Fruit fly (Drosophila melanogaster): ENCODE data around the gene CG8837.

The CG8837 gene

DNA sequence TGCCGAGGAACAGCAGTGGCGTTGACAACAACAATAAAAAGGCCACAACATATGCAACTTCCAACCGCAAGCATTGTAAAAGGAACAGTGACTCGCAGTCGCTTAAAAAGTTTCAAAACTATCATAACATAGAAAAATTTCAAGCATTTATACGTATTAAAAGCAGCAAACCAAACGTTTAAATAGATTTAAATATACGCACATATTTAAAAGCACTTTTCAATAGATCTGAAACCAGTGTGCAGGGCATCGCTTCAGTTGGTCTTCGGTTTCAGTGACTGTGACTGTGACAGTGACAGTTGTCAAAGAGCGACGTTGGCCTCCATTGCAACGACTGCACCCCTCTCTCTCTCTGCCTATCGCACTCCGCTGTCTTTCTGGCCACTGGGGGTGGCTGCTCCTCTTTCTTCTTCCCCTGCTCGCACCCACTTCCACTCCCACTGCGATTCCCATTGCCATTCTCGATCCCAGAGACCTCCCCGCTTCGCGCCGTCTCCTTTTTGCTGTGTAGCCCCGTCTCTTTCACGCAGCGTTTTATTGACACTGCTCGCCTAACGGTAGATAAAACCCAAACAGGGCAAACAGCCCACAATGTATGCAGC is 28.2 kb downstream of the CG8837 start (continued):
- peak; percentile 93 for TF ChIP-seq CG15336 (GFP tag; IDR thresholded peaks at IDR 0.05)
- TF ChIP-seq CG31627 (GFP tag; optimal IDR thresholded peaks at IDR 0.05): peak; percentile 89
- peak; percentile 93 for TF ChIP-seq Lpt (GFP tag; optimal IDR thresholded peaks at IDR 0.05)
- TF ChIP-seq fkh (GFP tag; optimal IDR thresholded peaks at IDR 0.05): peak; percentile 37
- TF ChIP-seq CG6163 (GFP tag; IDR thresholded peaks at IDR 0.05): peak; percentile 98
- peak; percentile 98 for TF ChIP-seq Eip78C (GFP tag)
- TF ChIP-seq vri (GFP tag; optimal IDR thresholded peaks at IDR 0.05): peak; percentile 89
- peak; percentile 93 for TF ChIP-seq CG11762 (GFP tag; optimal IDR thresholded peaks at IDR 0.05; ENCODE audit: insufficient read depth)
- TF ChIP-seq topi (GFP tag; optimal IDR thresholded peaks at IDR 0.05): peak; percentile 90
- peak; percentile 94 for TF ChIP-seq Hr4 (GFP tag; optimal IDR thresholded peaks at IDR 0.05)
- TF ChIP-seq Sox102F (GFP tag; optimal IDR thresholded peaks at IDR 0.05): peak; percentile 95
- TF ChIP-seq dac (GFP tag; optimal IDR thresholded peaks at IDR 0.05): peak; percentile 90
- peak; percentile 93 for TF ChIP-seq Ets96B (tag; optimal IDR thresholded peaks at IDR 0.05)
- TF ChIP-seq Smox (GFP tag; optimal IDR thresholded peaks at IDR 0.05): peak; percentile 84
- TF ChIP-seq CG1621 (tag; optimal IDR thresholded peaks at IDR 0.05): peak; percentile 93
- peak; percentile 89 for TF ChIP-seq CG7368 (GFP tag; optimal IDR thresholded peaks at IDR 0.05)
- peak; percentile 87 for TF ChIP-seq Sox15 (GFP tag; optimal IDR thresholded peaks at IDR 0.05)
- peak; percentile 86 to 91 for TF ChIP-seq salr (GFP tag; optimal IDR thresholded peaks at IDR 0.05)
- peak; percentile 95 for TF ChIP-seq achi (GFP tag; optimal IDR thresholded peaks at IDR 0.05)
- TF ChIP-seq CG9139 (GFP tag; optimal IDR thresholded peaks at IDR 0.05): peak; percentile 86
- peak; percentile 77 for TF ChIP-seq CG6854 (GFP tag; optimal IDR thresholded peaks at IDR 0.05)
- peak; percentile 85 for TF ChIP-seq CG4318 (GFP tag; optimal IDR thresholded peaks at IDR 0.05)
- TF ChIP-seq CG10669 (GFP tag; optimal IDR thresholded peaks at IDR 0.05): peak; percentile 94
- TF ChIP-seq net (GFP tag; optimal IDR thresholded peaks at IDR 0.05): peak; percentile 92
- no peak for TF ChIP-seq Eip93F (GFP tag; optimal IDR thresholded peaks at IDR 0.05)

dm6 chr2L:3351575-3352219 is 31.7 kb downstream of the CG8837 start:
- TF ChIP-seq Sox14 (GFP tag; optimal IDR thresholded peaks at IDR 0.05): peak; percentile 27
- no peak for TF ChIP-seq CG11294 (GFP tag; IDR thresholded peaks at IDR 0.05)
- peak; percentile 36 for TF ChIP-seq topi (GFP tag; optimal IDR thresholded peaks at IDR 0.05)
- no peak for TF ChIP-seq Eip93F (GFP tag; optimal IDR thresholded peaks at IDR 0.05)
- 0 out of 3 replicates have a peak, but pooled peaks have one; percentile 33 for TF ChIP-seq CG8119 (GFP tag; IDR thresholded peaks at IDR 0.05)
- no peak for TF ChIP-seq CG16779 (tag; optimal IDR thresholded peaks at IDR 0.05)
- no peak for TF ChIP-seq CG6276 (GFP tag; optimal IDR thresholded peaks at IDR 0.05)
- TF ChIP-seq dsx (GFP tag; optimal IDR thresholded peaks at IDR 0.05; ENCODE audit: poor library complexity, severe bottlenecking): peak; percentile 80
- TF ChIP-seq Gug (GFP tag; IDR thresholded peaks at IDR 0.05): no peak
- no peak for TF ChIP-seq eg (GFP tag; IDR thresholded peaks at IDR 0.05)
- peak; percentile 4 for TF ChIP-seq CG9139 (GFP tag; optimal IDR thresholded peaks at IDR 0.05)
- TF ChIP-seq CG11762 (GFP tag; optimal IDR thresholded peaks at IDR 0.05; ENCODE audit: insufficient read depth): no peak
- TF ChIP-seq Eip75B (GFP tag; optimal IDR thresholded peaks at IDR 0.05): peak; percentile 25
- TF ChIP-seq CG11902 (GFP tag; optimal IDR thresholded peaks at IDR 0.05): no peak
- TF ChIP-seq CG6808 (GFP tag; optimal IDR thresholded peaks at IDR 0.05): peak; percentile 66
- TF ChIP-seq CG8632 (GFP tag; optimal IDR thresholded peaks at IDR 0.05): no peak
- TF ChIP-seq achi (GFP tag; optimal IDR thresholded peaks at IDR 0.05): peak; percentile 30
- TF ChIP-seq Ets21C (GFP tag; optimal IDR thresholded peaks at IDR 0.05): no peak
- TF ChIP-seq CG6854 (GFP tag; optimal IDR thresholded peaks at IDR 0.05): no peak
- peak; percentile 29 for TF ChIP-seq Sox102F (GFP tag; optimal IDR thresholded peaks at IDR 0.05)
- no peak for TF ChIP-seq fkh (GFP tag; optimal IDR thresholded peaks at IDR 0.05)
- peak; percentile 39 for TF ChIP-seq CG10631 (GFP tag; optimal IDR thresholded peaks at IDR 0.05)
- TF ChIP-seq CG8319 (GFP tag; optimal IDR thresholded peaks at IDR 0.05): no peak
- no peak for TF ChIP-seq fd85E (GFP tag; optimal IDR thresholded peaks at IDR 0.05)
- peak; percentile 36 for TF ChIP-seq pdm3 (GFP tag; optimal IDR thresholded peaks at IDR 0.05)
- peak; percentile 66 for TF ChIP-seq svp (GFP tag)
- TF ChIP-seq spab (GFP tag; optimal IDR thresholded peaks at IDR 0.05): peak; percentile 52
- TF ChIP-seq CG4318 (GFP tag; optimal IDR thresholded peaks at IDR 0.05): no peak
- TF ChIP-seq acj6 (GFP tag; optimal IDR thresholded peaks at IDR 0.05): peak; percentile 27
- TF ChIP-seq cyc (GFP tag; optimal IDR thresholded peaks at IDR 0.05): peak; percentile 11
- peak; percentile 25 for TF ChIP-seq Hr39 (GFP tag; optimal IDR thresholded peaks at IDR 0.05)
- TF ChIP-seq CG3032 (tag; optimal IDR thresholded peaks at IDR 0.05): peak; percentile 72
- peak; percentile 7 for TF ChIP-seq lz (GFP tag; optimal IDR thresholded peaks at IDR 0.05)

All from whole organism, prepupa.